Worm (Caenorhabditis elegans) whole organism, L4 larva: ENCODE measurements around the gene crh-2.

Experiments used
- D1046.2 ChIP-seq: fragments of 200-800 bp; sonication (Bioruptor generic); IDR thresholded peaks from 2 replicates; pipeline ENCODE4 v1.3.6; 2022; ENCODE audit warnings: missing genetic modification characterization, missing compliant biosample characterization
- F37D6.2 ChIP-seq: sonication (generic microtip); optimal IDR thresholded peaks from 2 replicates; lab custom pipeline; 2016; ENCODE audit warnings: mild to moderate bottlenecking, missing genetic modification characterization, missing compliant biosample characterization
- F49E8.2 ChIP-seq: sonication (generic microtip); optimal IDR thresholded peaks from 2 replicates; lab custom pipeline; 2016; ENCODE audit warnings: missing compliant biosample characterization, mild to moderate bottlenecking, missing genetic modification characterization, borderline replicate concordance
- Y105C5A.15 ChIP-seq: fragments of 200-800 bp; sonication (Bioruptor generic); IDR thresholded peaks from 2 replicates; pipeline ENCODE4 v1.3.6; 2022; ENCODE audit warnings: missing genetic modification characterization, missing compliant biosample characterization
- Y5F2A.4 ChIP-seq: fragments of 200-800 bp; sonication (Bioruptor generic); optimal IDR thresholded peaks from 2 replicates; lab custom pipeline; 2018; ENCODE audit warnings: mild to moderate bottlenecking, missing genetic modification characterization, missing compliant biosample characterization
- ZK337.2 ChIP-seq: fragments of 200-800 bp; sonication (Bioruptor generic); IDR thresholded peaks from 2 replicates; pipeline ENCODE4 v1.3.6; 2022; ENCODE audit warnings: missing genetic modification reagents, missing genetic modification characterization, missing compliant biosample characterization
- ZK546.5 ChIP-seq, 2 experiments: sonication (generic microtip); optimal IDR thresholded peaks; 2 replicates each; lab custom pipeline; 2017; ENCODE audit warnings: missing biosample characterization in 2 of 2, missing genetic modification characterization in 2 of 2
- aha-1 ChIP-seq: fragments of 150-350 bp; peaks from one replicate; lab custom pipeline; 2014; ENCODE audit warnings: missing biosample characterization, missing genetic modification characterization
- attf-4 ChIP-seq: sonication (generic microtip); optimal IDR thresholded peaks from 3 replicates; lab custom pipeline; 2017; ENCODE audit warnings: missing biosample characterization, missing genetic modification characterization
- cey-2 ChIP-seq: sonication (generic microtip); optimal IDR thresholded peaks from 3 replicates; lab custom pipeline; 2017; ENCODE audit warnings: missing genetic modification characterization, mild to moderate bottlenecking, missing compliant biosample characterization, antibody characterized with exemption, borderline replicate concordance; ENCODE audit not compliant: insufficient read depth
- ctbp-1 ChIP-seq: fragments of 200-800 bp; sonication (Bioruptor generic); IDR thresholded peaks from 2 replicates; pipeline ENCODE4 v1.3.6; 2022; ENCODE audit warnings: missing genetic modification reagents, missing genetic modification characterization, missing compliant biosample characterization
- daf-12 ChIP-seq: fragments of 150-350 bp; optimal IDR thresholded peaks from 2 replicates; lab custom pipeline; 2014; ENCODE audit warnings: missing biosample characterization, missing genetic modification reagents, missing genetic modification characterization
- daf-16 ChIP-seq, 3 experiments: sonication (generic microtip); optimal IDR thresholded peaks; 2 replicates each; lab custom pipeline; 2016 to 2017; ENCODE audit warnings: missing genetic modification characterization in 3 of 3, missing genetic modification reagents in 3 of 3, mild to moderate bottlenecking in 2 of 3, missing compliant biosample characterization in 2 of 3, missing biosample characterization in 1 of 3, moderate library complexity in 1 of 3
- dmd-6 ChIP-seq: fragments of 200-800 bp; sonication (Bioruptor generic); IDR thresholded peaks from 2 replicates; pipeline ENCODE4 v1.3.6; 2022; ENCODE audit warnings: missing genetic modification reagents, missing genetic modification characterization, missing compliant biosample characterization
- dve-1 ChIP-seq: sonication (generic microtip); optimal IDR thresholded peaks from 2 replicates; lab custom pipeline; 2017; ENCODE audit warnings: antibody characterized with exemption, mild to moderate bottlenecking, missing genetic modification characterization, missing compliant biosample characterization; ENCODE audit not compliant: insufficient read depth
- hlh-11 ChIP-seq: fragments of 200-800 bp; sonication (Bioruptor generic); optimal IDR thresholded peaks from 2 replicates; lab custom pipeline; 2018; ENCODE audit warnings: mild to moderate bottlenecking, missing genetic modification characterization, missing compliant biosample characterization
- hlh-30 ChIP-seq: sonication (generic microtip); optimal IDR thresholded peaks from 2 replicates; lab custom pipeline; 2017; ENCODE audit warnings: antibody characterized with exemption, mild to moderate bottlenecking, missing genetic modification characterization, missing compliant biosample characterization; ENCODE audit not compliant: insufficient read depth
- hmg-1.1 ChIP-seq: fragments of 200-800 bp; sonication (Bioruptor generic); IDR thresholded peaks from 2 replicates; pipeline ENCODE4 v1.3.6; 2022; ENCODE audit warnings: missing genetic modification reagents, missing genetic modification characterization, missing compliant biosample characterization
- jun-1 ChIP-seq: fragments of 150-350 bp; optimal IDR thresholded peaks from 2 replicates; lab custom pipeline; 2014; ENCODE audit warnings: missing biosample characterization, missing genetic modification reagents, missing genetic modification characterization
- lim-7 ChIP-seq: fragments of 200-800 bp; sonication (Bioruptor generic); IDR thresholded peaks from 2 replicates; pipeline ENCODE4 v1.3.6; 2022; ENCODE audit warnings: missing genetic modification characterization, missing compliant biosample characterization
- lin-13 ChIP-seq: fragments of 150-350 bp; optimal IDR thresholded peaks from 2 replicates; lab custom pipeline; 2014; ENCODE audit warnings: missing biosample characterization, missing genetic modification reagents, missing genetic modification characterization
- lin-39 ChIP-seq: fragments of 150-350 bp; optimal IDR thresholded peaks from 2 replicates; lab custom pipeline; 2014; ENCODE audit warnings: missing biosample characterization, missing genetic modification reagents, missing genetic modification characterization
- lsy-2 ChIP-seq, 2 experiments: fragments of 150-350 bp in 1 of 2; sonication (generic microtip) in 1 of 2; optimal IDR thresholded peaks; 2 replicates each; lab custom pipeline; 2014 to 2017; ENCODE audit warnings: missing biosample characterization in 2 of 2, missing genetic modification characterization in 2 of 2
- madf-5 ChIP-seq, 2 experiments: fragments of 200-800 bp; sonication (Bioruptor generic); IDR thresholded peaks; 2 replicates each; pipeline ENCODE4 v1.3.6; 2022; ENCODE audit warnings: missing compliant biosample characterization in 2 of 2, missing genetic modification characterization in 2 of 2
- mdt-29 ChIP-seq: fragments of 200-800 bp; sonication (Bioruptor generic); IDR thresholded peaks from 2 replicates; pipeline ENCODE4 v1.3.6; 2022; ENCODE audit warnings: missing genetic modification reagents, missing genetic modification characterization, missing compliant biosample characterization
- mep-1 ChIP-seq: fragments of 150-350 bp; sonication (generic microtip); optimal IDR thresholded peaks from 3 replicates; lab custom pipeline; 2014; ENCODE audit warnings: missing biosample characterization, missing genetic modification characterization
- mxl-2 ChIP-seq: fragments of 200-800 bp; sonication (Bioruptor generic); conservative IDR thresholded peaks from 2 replicates; pipeline ENCODE4 v1.3.6; 2022; ENCODE audit warnings: missing genetic modification reagents, missing genetic modification characterization, missing compliant biosample characterization
- nhr-102 ChIP-seq: sonication (generic microtip); optimal IDR thresholded peaks from 2 replicates; lab custom pipeline; 2016; ENCODE audit warnings: mild to moderate bottlenecking, missing genetic modification characterization, moderate library complexity, missing compliant biosample characterization
- nhr-11 ChIP-seq: fragments of 150-350 bp; optimal IDR thresholded peaks from 2 replicates; lab custom pipeline; 2014; ENCODE audit warnings: missing biosample characterization, missing genetic modification characterization
- nhr-111 ChIP-seq: fragments of 200-800 bp; sonication (Bioruptor generic); optimal IDR thresholded peaks from 2 replicates; lab custom pipeline; 2018; ENCODE audit warnings: mild to moderate bottlenecking, missing genetic modification characterization, missing compliant biosample characterization
- nhr-237 ChIP-seq: sonication (generic microtip); optimal IDR thresholded peaks from 2 replicates; lab custom pipeline; 2017; ENCODE audit warnings: missing biosample characterization, missing genetic modification characterization
- nhr-28 ChIP-seq: fragments of 150-350 bp; optimal IDR thresholded peaks from 2 replicates; lab custom pipeline; 2014; ENCODE audit warnings: missing biosample characterization, missing genetic modification characterization
- nhr-42 ChIP-seq: fragments of 200-800 bp; sonication (Bioruptor generic); IDR thresholded peaks from 2 replicates; pipeline ENCODE4 v1.3.6; 2022; ENCODE audit warnings: missing genetic modification characterization, missing compliant biosample characterization
- nhr-6 ChIP-seq: fragments of 150-350 bp; optimal IDR thresholded peaks from 2 replicates; lab custom pipeline; 2014; ENCODE audit warnings: missing biosample characterization, missing genetic modification characterization
- nhr-76 ChIP-seq: fragments of 150-350 bp; optimal IDR thresholded peaks from 2 replicates; lab custom pipeline; 2014; ENCODE audit warnings: missing biosample characterization, missing genetic modification characterization
- nhr-77 ChIP-seq: fragments of 150-350 bp; optimal IDR thresholded peaks from 2 replicates; lab custom pipeline; 2014; ENCODE audit warnings: missing biosample characterization, missing genetic modification characterization
- pqm-1 ChIP-seq: sonication (generic microtip); optimal IDR thresholded peaks from 2 replicates; lab custom pipeline; 2017; ENCODE audit warnings: missing biosample characterization, missing genetic modification characterization
- saeg-2 ChIP-seq: fragments of 200-800 bp; sonication (Bioruptor generic); IDR thresholded peaks from 2 replicates; pipeline ENCODE4 v1.3.6; 2022; ENCODE audit warnings: missing genetic modification reagents, missing genetic modification characterization, missing compliant biosample characterization
- sdz-12 ChIP-seq: fragments of 200-800 bp; sonication (Bioruptor generic); optimal IDR thresholded peaks from 2 replicates; lab custom pipeline; 2018; ENCODE audit warnings: mild to moderate bottlenecking, missing genetic modification characterization, missing compliant biosample characterization
- set-16 ChIP-seq: fragments of 200-800 bp; sonication (Bioruptor generic); IDR thresholded peaks from 2 replicates; pipeline ENCODE4 v1.3.6; 2022; ENCODE audit warnings: missing genetic modification reagents, missing genetic modification characterization, missing compliant biosample characterization
- skn-1 ChIP-seq: fragments of 150-350 bp; optimal IDR thresholded peaks from 2 replicates; lab custom pipeline; 2014; ENCODE audit warnings: missing biosample characterization, missing genetic modification characterization
- snpc-1.2 ChIP-seq: fragments of 200-800 bp; sonication (Bioruptor generic); IDR thresholded peaks from 2 replicates; pipeline ENCODE4 v1.3.6; 2022; ENCODE audit warnings: missing genetic modification reagents, missing genetic modification characterization, missing compliant biosample characterization
- tra-1 ChIP-seq: fragments of 200-800 bp; sonication (Bioruptor generic); IDR thresholded peaks from 2 replicates; pipeline ENCODE4 v1.3.6; 2022; ENCODE audit warnings: missing genetic modification reagents, missing genetic modification characterization, missing compliant biosample characterization
- unc-39 ChIP-seq: sonication (generic microtip); optimal IDR thresholded peaks from 2 replicates; lab custom pipeline; 2017; ENCODE audit warnings: missing biosample characterization, missing genetic modification characterization
- unc-62 ChIP-seq, 3 experiments: fragments of 150-350 bp in 1 of 3; sonication (generic microtip); optimal IDR thresholded peaks in 2 of 3; peaks in 1 of 3; 1 replicate in 1 of 3; 2 replicates in 2 of 3; lab custom pipeline; 2014 to 2017; ENCODE audit warnings: missing biosample characterization in 3 of 3, missing genetic modification characterization in 3 of 3, missing genetic modification reagents in 3 of 3, missing genotype in 1 of 3
- zag-1 ChIP-seq: fragments of 150-350 bp; optimal IDR thresholded peaks from 2 replicates; lab custom pipeline; 2014; ENCODE audit warnings: missing biosample characterization, missing genetic modification characterization
- zfp-3 ChIP-seq: fragments of 200-800 bp; sonication (Bioruptor generic); conservative IDR thresholded peaks from 2 replicates; pipeline ENCODE4 v1.3.6; 2022; ENCODE audit warnings: missing genetic modification reagents, missing genetic modification characterization, missing compliant biosample characterization
- ztf-11 ChIP-seq: fragments of 150-350 bp; optimal IDR thresholded peaks from 2 replicates; lab custom pipeline; 2014; ENCODE audit warnings: missing biosample characterization, missing genetic modification characterization
- ztf-7 ChIP-seq: fragments of 150-350 bp; optimal IDR thresholded peaks from 2 replicates; lab custom pipeline; 2014; ENCODE audit warnings: missing biosample characterization, missing genetic modification characterization

crh-2 gene

DNA sequence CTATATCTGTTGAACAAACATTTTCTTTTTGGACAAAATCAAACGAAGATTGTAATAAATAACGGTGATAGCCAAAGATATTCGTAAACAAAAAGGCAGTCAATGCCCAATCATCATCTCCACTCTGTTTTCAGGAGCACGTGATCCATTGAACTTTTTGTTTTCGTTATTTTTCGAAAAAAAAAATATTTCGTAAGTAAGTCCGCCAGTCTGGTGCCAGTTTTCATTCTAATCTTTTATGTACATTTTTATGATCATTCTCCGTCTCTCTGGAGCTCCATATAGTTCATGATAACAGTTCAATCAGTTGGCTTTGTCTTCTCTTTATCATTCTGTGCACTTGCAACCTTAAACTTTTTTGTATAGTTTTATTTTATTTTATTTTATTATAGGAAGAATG is 15.6 kb upstream of the crh-2 start, which contains the start of gene ampd-1 (continued):
- TF ChIP-seq D1046.2 (GFP tag; lab: Robert Waterston, UW): no peak
- TF ChIP-seq nhr-42: no peak
- TF ChIP-seq zag-1 (tag; lab: Kevin White, UChicago): no peak
- TF ChIP-seq sdz-12 (GFP tag; lab: Kevin White, UChicago): no peak
- TF ChIP-seq nhr-76 (tag; lab: Kevin White, UChicago): no peak
- peak in 1 of 2 experiments; percentile 12 for TF ChIP-seq lsy-2 (tag; optimal IDR thresholded peaks at IDR 0.05; lab: Kevin White, UChicago)
- TF ChIP-seq attf-4: no peak
- TF ChIP-seq mdt-29 (GFP tag; lab: Robert Waterston, UW): no peak
- TF ChIP-seq unc-62 (GFP tag; optimal IDR thresholded peaks at IDR 0.05 in 1 of 2; lab: Kevin White, UChicago): no peak
- no peak for TF ChIP-seq unc-62 (tag; optimal IDR thresholded peaks at IDR 0.05; lab: Kevin White, UChicago)
- peak; percentile 67 for TF ChIP-seq hlh-11 (tag; lab: Kevin White, UChicago)
- no peak for TF ChIP-seq F49E8.2 (tag; lab: Kevin White, UChicago)
- no peak for TF ChIP-seq ZK337.2
- peak; percentile 88 for TF ChIP-seq dve-1 (tag; lab: Kevin White, UChicago)
- peak; percentile 16 for TF ChIP-seq nhr-28 (tag; lab: Kevin White, UChicago)
- no peak for TF ChIP-seq cey-2
- no peak for TF ChIP-seq ZK546.5 (tag; optimal IDR thresholded peaks at IDR 0.05; lab: Kevin White, UChicago)
- no peak for TF ChIP-seq lin-13 (GFP tag; lab: Kevin White, UChicago)
- no peak for TF ChIP-seq Y105C5A.15 (GFP tag; lab: Robert Waterston, UW)
- TF ChIP-seq saeg-2: no peak
- no peak for TF ChIP-seq madf-5 (GFP tag; IDR thresholded peaks at IDR 0.05; lab: Robert Waterston, UW)
- TF ChIP-seq nhr-11 (tag; lab: Kevin White, UChicago): no peak
- no peak for TF ChIP-seq jun-1 (tag; lab: Kevin White, UChicago)
- TF ChIP-seq hlh-30: peak; percentile 58
- TF ChIP-seq aha-1 (tag; lab: Kevin White, UChicago): no peak
- TF ChIP-seq Y5F2A.4 (GFP tag; lab: Kevin White, UChicago): no peak
- TF ChIP-seq ztf-7: no peak
- no peak for TF ChIP-seq hmg-1.1 (GFP tag; lab: Robert Waterston, UW)
- TF ChIP-seq mxl-2 (GFP tag; lab: Robert Waterston, UW): no peak
- TF ChIP-seq unc-39 (tag; lab: Kevin White, UChicago): no peak
- no peak for TF ChIP-seq nhr-237

DNA sequence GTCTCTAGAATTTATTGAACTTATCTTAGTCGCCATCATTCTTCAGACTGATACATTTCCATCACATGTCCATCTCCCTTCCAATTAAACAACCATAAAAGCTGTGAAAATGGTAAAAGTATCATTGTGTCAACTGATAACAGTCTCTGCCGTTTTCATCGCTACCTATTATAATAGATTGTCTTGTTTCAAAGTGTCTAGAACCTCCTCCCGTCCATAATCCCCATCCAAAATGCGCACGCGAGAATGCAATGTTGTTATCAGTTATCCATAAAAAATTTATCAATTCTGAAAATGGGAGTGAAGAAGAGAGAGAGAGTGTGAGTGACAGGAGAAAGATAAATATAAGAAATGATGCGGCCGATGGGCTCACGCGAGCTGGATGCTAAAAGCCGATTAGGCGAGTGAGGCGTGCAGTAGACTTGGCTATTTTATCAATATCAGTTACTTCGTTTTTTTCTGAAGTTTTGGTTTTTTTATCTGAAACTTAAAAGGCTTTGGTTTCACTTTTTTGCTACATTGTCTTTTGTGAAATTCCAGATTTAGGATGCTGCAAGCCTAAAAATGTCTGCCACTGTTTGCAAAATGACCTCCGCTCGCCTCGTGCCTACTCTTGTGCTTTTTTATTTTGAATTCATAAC is 14.7 kb upstream of the crh-2 start:
- TF ChIP-seq ztf-11 (tag; lab: Kevin White, UChicago): no peak
- TF ChIP-seq zfp-3 (GFP tag; lab: Robert Waterston, UW): no peak
- TF ChIP-seq jun-1 (tag; lab: Kevin White, UChicago): no peak
- TF ChIP-seq skn-1 (tag; lab: Kevin White, UChicago): no peak
- peak; percentile 36 for TF ChIP-seq mep-1 (tag; lab: Kevin White, UChicago)
- TF ChIP-seq ctbp-1 (GFP tag; lab: Robert Waterston, UW): no peak
- TF ChIP-seq snpc-1.2 (GFP tag; lab: Robert Waterston, UW): no peak
- TF ChIP-seq nhr-6 (tag; lab: Kevin White, UChicago): peak; percentile 31
- TF ChIP-seq nhr-111: no peak
- TF ChIP-seq dmd-6 (GFP tag; lab: Robert Waterston, UW): peak; percentile 95
- TF ChIP-seq attf-4: no peak
- peak; percentile 97 for TF ChIP-seq dve-1 (tag; lab: Kevin White, UChicago)
- no peak for TF ChIP-seq Y5F2A.4 (GFP tag; lab: Kevin White, UChicago)
- peak; percentile 98 for TF ChIP-seq tra-1
- TF ChIP-seq nhr-77 (tag; lab: Kevin White, UChicago): peak; percentile 50
- TF ChIP-seq mdt-29 (GFP tag; lab: Robert Waterston, UW): 0 out of 2 replicates have a peak, but pooled peaks have one; percentile 30
- TF ChIP-seq set-16 (GFP tag; lab: Robert Waterston, UW): no peak
- TF ChIP-seq saeg-2: peak; percentile 82
- peak; percentile 51 for TF ChIP-seq cey-2
- TF ChIP-seq lin-39 (tag; lab: Kevin White, UChicago): no peak
- peak; percentile 91 for TF ChIP-seq pqm-1 (tag; lab: Kevin White, UChicago)
- no peak for TF ChIP-seq daf-12
- TF ChIP-seq nhr-102 (tag; lab: Kevin White, UChicago): peak; percentile 81
- no peak for TF ChIP-seq ZK337.2
- TF ChIP-seq F37D6.2 (tag; lab: Kevin White, UChicago): no peak
- no peak for TF ChIP-seq lim-7 (GFP tag; lab: Robert Waterston, UW)
- peak in 1 of 2 experiments; percentile 89 for TF ChIP-seq daf-16 (GFP tag; optimal IDR thresholded peaks at IDR 0.05; lab: Kevin White, UChicago)
- peak; percentile 83 for TF ChIP-seq daf-16 (tag; optimal IDR thresholded peaks at IDR 0.05; lab: Kevin White, UChicago)
